Fruit fly (Drosophila melanogaster): ENCODE data around the gene RPA2.

RPA2 gene

DNA sequence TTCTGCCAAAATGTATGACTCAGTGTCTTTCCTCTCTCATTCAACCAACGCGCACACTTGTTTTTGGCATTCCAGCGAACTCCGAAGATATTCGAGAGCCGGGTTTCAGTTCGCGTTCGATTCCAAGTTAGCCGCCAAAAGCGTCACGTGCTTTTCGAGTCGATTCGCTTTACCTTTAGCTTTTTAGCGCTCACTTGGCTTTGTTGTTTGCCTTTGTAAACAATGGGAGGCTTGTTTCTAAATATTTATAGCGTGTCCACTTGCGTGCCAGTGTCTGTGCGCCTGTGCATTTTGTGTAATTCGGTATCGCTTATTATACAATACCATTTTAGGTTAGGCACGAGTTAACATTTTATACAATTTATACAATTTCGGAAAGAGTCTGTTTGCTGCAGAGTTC, 14.6 kb downstream of the RPA2 start (continued):
- TF ChIP-seq Dfd (GFP tag; optimal IDR thresholded peaks at IDR 0.05) = no peak
- TF ChIP-seq mld (GFP tag; IDR thresholded peaks at IDR 0.05; ENCODE audit: partially characterized antibody) = no peak
- no peak for TF ChIP-seq Adf1 (GFP tag; IDR thresholded peaks at IDR 0.05)
- TF ChIP-seq bigmax (GFP tag; optimal IDR thresholded peaks at IDR 0.05) = peak; percentile 31
- peak; percentile 73 for TF ChIP-seq CG12071 (GFP tag; optimal IDR thresholded peaks at IDR 0.05)
- TF ChIP-seq CG42726 (GFP tag; IDR thresholded peaks at IDR 0.05; ENCODE audit: partially characterized antibody) = no peak
- no peak for TF ChIP-seq phol (tag; optimal IDR thresholded peaks at IDR 0.05)
- no peak for TF ChIP-seq CG8359 (GFP tag; optimal IDR thresholded peaks at IDR 0.05; ENCODE audit: borderline replicate concordance)
- no peak for TF ChIP-seq CG31388 (GFP tag; optimal IDR thresholded peaks at IDR 0.05)
- peak; percentile 61 for TF ChIP-seq Hmr (GFP tag; optimal IDR thresholded peaks at IDR 0.05)
- peak; percentile 18 for TF ChIP-seq CG11398 (GFP tag; optimal IDR thresholded peaks at IDR 0.05)

DNA sequence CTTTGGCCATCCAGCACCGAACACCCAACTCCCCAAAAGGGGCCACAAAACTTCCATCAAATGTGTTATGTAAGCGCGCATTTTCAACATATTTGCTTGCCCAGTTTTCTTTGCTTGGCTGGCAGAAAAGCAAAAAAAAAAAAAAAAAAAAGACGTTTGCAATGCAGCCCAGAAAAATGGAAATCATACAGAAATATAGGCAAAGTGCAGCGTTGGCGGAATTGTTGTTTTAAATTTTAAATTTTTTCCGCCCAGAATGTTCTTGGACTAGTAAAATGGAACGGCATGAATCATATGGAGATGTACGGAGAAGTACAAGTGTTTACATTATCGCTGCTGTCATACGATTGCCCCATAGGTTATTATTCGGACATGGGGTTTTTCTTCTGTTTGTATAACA, 16.6 kb downstream of the RPA2 start:
- peak in 1 of 2 experiments; percentile 78 for TF ChIP-seq Pdp1 (GFP tag; optimal IDR thresholded peaks at IDR 0.05)
- no peak for TF ChIP-seq D19B (GFP tag; optimal IDR thresholded peaks at IDR 0.05)
- 0 out of 2 replicates have a peak, but pooled peaks have one; percentile 5 for TF ChIP-seq Drgx (GFP tag; IDR thresholded peaks at IDR 0.05)
- no peak for TF ChIP-seq vfl (GFP tag; optimal IDR thresholded peaks at IDR 0.05)
- no peak for TF ChIP-seq CG8359 (GFP tag; optimal IDR thresholded peaks at IDR 0.05; ENCODE audit: borderline replicate concordance)
- no peak for TF ChIP-seq maf-S (GFP tag; optimal IDR thresholded peaks at IDR 0.05)
- TF ChIP-seq CG7372 (GFP tag; IDR thresholded peaks at IDR 0.05) = peak; percentile 55; the same call in 1 of the 2 replicates
- no peak for TF ChIP-seq tll (GFP tag; optimal IDR thresholded peaks at IDR 0.05)
- no peak for TF ChIP-seq CG13894 (tag; optimal IDR thresholded peaks at IDR 0.05)
- no peak for TF ChIP-seq CG4404 (GFP tag; IDR thresholded peaks at IDR 0.05)
- TF ChIP-seq Hr78 (GFP tag; optimal IDR thresholded peaks at IDR 0.05) = no peak
- TF ChIP-seq jumu (GFP tag; optimal IDR thresholded peaks at IDR 0.05) = no peak
- TF ChIP-seq CG8944 (GFP tag; optimal IDR thresholded peaks at IDR 0.05) = no peak

dm6 chr2L:20907995-20908654, 17.8 kb downstream of the RPA2 start:
- TF ChIP-seq row (GFP tag; IDR thresholded peaks at IDR 0.05) (no peak), NK7.1 (GFP tag; optimal IDR thresholded peaks at IDR 0.05) (no peak), CG12219 (GFP tag; optimal IDR thresholded peaks at IDR 0.05) (no peak), Bgb (GFP tag; IDR thresholded peaks at IDR 0.05; ENCODE audit: partially characterized antibody) (peak; percentile 23; the same call in 1 of the 2 replicates), Med (GFP tag) (peak; percentile 29), nau (GFP tag; optimal IDR thresholded peaks at IDR 0.05) (no peak), her (GFP tag; optimal IDR thresholded peaks at IDR 0.05) (no peak), CG11695 (GFP tag; IDR thresholded peaks at IDR 0.05) (no peak), Mrtf (GFP tag; IDR thresholded peaks at IDR 0.05) (no peak), CG5180 (GFP tag; optimal IDR thresholded peaks at IDR 0.05) (no peak)

- TF ChIP-seq Ets65A (GFP tag) = peak; percentile 10
- TF ChIP-seq sens (GFP tag) = peak; percentile 46
- no peak for TF ChIP-seq CG3726 (GFP tag; IDR thresholded peaks at IDR 0.05)
- no peak for TF ChIP-seq D (optimal IDR thresholded peaks at IDR 0.05)
- TF ChIP-seq D (GFP tag; optimal IDR thresholded peaks at IDR 0.05) = no peak
- TF ChIP-seq CG13287 (GFP tag; IDR thresholded peaks at IDR 0.05; ENCODE audit: partially characterized antibody) = no peak
Observed at dm6 chr2L:20905025-20905424, 20.9 kb downstream of the RPA2 start.
